Fruit fly (Drosophila melanogaster) whole organism, adult: ENCODE results near the gene FIG4.
A peak's percentile ranks its signal among the peaks of the same experiment; 100 is the strongest.

Experiments
- CG11617 ChIP-seq: fragments of 200-800 bp; sonication (Bioruptor generic); optimal IDR thresholded peaks from 2 replicates; lab custom pipeline; 2017; ENCODE audit warnings: mild to moderate bottlenecking, missing biosample characterization, missing genetic modification reagents, missing genetic modification characterization
- CG12768 ChIP-seq: fragments of 200-800 bp; sonication (Bioruptor generic); optimal IDR thresholded peaks from 2 replicates; lab custom pipeline; 2017; ENCODE audit warnings: missing biosample characterization, missing genetic modification characterization, mild to moderate bottlenecking, moderate library complexity, missing genetic modification reagents
- CG14711 ChIP-seq: fragments of 200-800 bp; sonication (Bioruptor generic); optimal IDR thresholded peaks from 2 replicates; lab custom pipeline; 2018; ENCODE audit warnings: missing biosample characterization, mild to moderate bottlenecking, missing genetic modification characterization, moderate library complexity
- CG5204 ChIP-seq: fragments of 200-800 bp; sonication (Bioruptor generic); optimal IDR thresholded peaks from 2 replicates; lab custom pipeline; 2016; ENCODE audit warnings: missing biosample characterization, missing genetic modification characterization
- CG7045 ChIP-seq: fragments of 200-800 bp; sonication (Bioruptor generic); optimal IDR thresholded peaks from 2 replicates; lab custom pipeline; 2017; ENCODE audit warnings: missing biosample characterization, mild to moderate bottlenecking, missing genetic modification characterization
- CG7101 ChIP-seq: fragments of 200-800 bp; sonication (Bioruptor generic); optimal IDR thresholded peaks from 2 replicates; lab custom pipeline; 2018; ENCODE audit warnings: missing biosample characterization, mild to moderate bottlenecking, missing genetic modification characterization, moderate library complexity
- Crg-1 ChIP-seq: fragments of 200-800 bp; sonication (Bioruptor generic); optimal IDR thresholded peaks from 2 replicates; lab custom pipeline; 2016; ENCODE audit warnings: missing biosample characterization, missing genetic modification characterization
- Mnt ChIP-seq: fragments of 200-800 bp; sonication (Bioruptor generic); optimal IDR thresholded peaks from 2 replicates; lab custom pipeline; 2016; ENCODE audit warnings: missing biosample characterization, mild to moderate bottlenecking, missing genetic modification characterization
- bab1 ChIP-seq: fragments of 200-800 bp; sonication (Bioruptor generic); optimal IDR thresholded peaks from 3 replicates; lab custom pipeline; 2019; ENCODE audit warnings: missing biosample characterization, mild to moderate bottlenecking, missing genetic modification characterization, moderate library complexity
- cic ChIP-seq: fragments of 200-800 bp; sonication (Bioruptor generic); optimal IDR thresholded peaks from 2 replicates; lab custom pipeline; 2017; ENCODE audit warnings: missing biosample characterization, mild to moderate bottlenecking, missing genetic modification characterization, moderate library complexity
- kay ChIP-seq: fragments of 200-800 bp; sonication (Bioruptor generic); peaks from one replicate; lab custom pipeline; 2016; ENCODE audit warnings: missing biosample characterization, missing genetic modification characterization, borderline replicate concordance
- pad ChIP-seq: fragments of 200-800 bp; sonication (Bioruptor generic); optimal IDR thresholded peaks from 3 replicates; lab custom pipeline; 2017; ENCODE audit warnings: missing biosample characterization, missing genetic modification characterization, mild to moderate bottlenecking, moderate library complexity, missing genetic modification reagents
- tj ChIP-seq: fragments of 200-800 bp; sonication (Bioruptor generic); optimal IDR thresholded peaks from 3 replicates; lab custom pipeline; 2017; ENCODE audit warnings: missing biosample characterization, mild to moderate bottlenecking, missing genetic modification characterization, moderate library complexity
- toe ChIP-seq: fragments of 200-800 bp; sonication (Bioruptor generic); optimal IDR thresholded peaks from 2 replicates; lab custom pipeline; 2016; ENCODE audit warnings: missing biosample characterization, missing genetic modification characterization

FIG4 gene

dm6 chr2L:4463323-4463722 is 1.7 kb upstream of the FIG4 start, which contains the start of the genes CG15443 and Paris:
Gene CG15443, minus strand, starts transcription at chr2L:4463447.
Gene Paris, plus strand, starts transcription at chr2L:4463611.
- TF ChIP-seq Crg-1 (GFP tag; lab: Kevin White, UChicago) (peak; percentile 34), CG14711 (no peak)

- TF ChIP-seq pad (GFP tag; lab: Kevin White, UChicago) (no peak), kay (GFP tag; lab: Kevin White, UChicago) (no peak), cic (GFP tag; lab: Kevin White, UChicago) (peak; percentile 21), toe (no peak), CG7045 (GFP tag; lab: Kevin White, UChicago) (no peak), tj (GFP tag; lab: Kevin White, UChicago) (no peak), CG12768 (GFP tag; lab: Kevin White, UChicago) (peak; percentile 8), Mnt (GFP tag; lab: Kevin White, UChicago) (no peak), bab1 (GFP tag; lab: Kevin White, UChicago) (no peak), CG5204 (GFP tag; lab: Kevin White, UChicago) (no peak), CG11617 (peak; percentile 7)
Observed at dm6 chr2L:4475422-4475821, 10.4 kb downstream of the FIG4 start.

- TF ChIP-seq bab1 (GFP tag; lab: Kevin White, UChicago) (no peak), Mnt (GFP tag; lab: Kevin White, UChicago) (peak; percentile 1)
Observed at dm6 chr2L:4476672-4477273, 11.8 kb downstream of the FIG4 start, which contains the start of gene ine. Gene ine, minus strand, starts transcription at chr2L:4477022.

- TF ChIP-seq toe (no peak), cic (GFP tag; lab: Kevin White, UChicago) (no peak), Mnt (GFP tag; lab: Kevin White, UChicago) (no peak), CG7101 (no peak), bab1 (GFP tag; lab: Kevin White, UChicago) (no peak)
Observed at dm6 chr2L:4477978-4478377, 13.0 kb downstream of the FIG4 start.
